Worm (Caenorhabditis elegans): ENCODE data around the gene srw-101.
"Not testable (repeated sequence)": the region's sequence is repeated elsewhere in the genome, so short reads cannot be mapped to it uniquely, and the experiment has no call there.

Gene srw-101

DNA sequence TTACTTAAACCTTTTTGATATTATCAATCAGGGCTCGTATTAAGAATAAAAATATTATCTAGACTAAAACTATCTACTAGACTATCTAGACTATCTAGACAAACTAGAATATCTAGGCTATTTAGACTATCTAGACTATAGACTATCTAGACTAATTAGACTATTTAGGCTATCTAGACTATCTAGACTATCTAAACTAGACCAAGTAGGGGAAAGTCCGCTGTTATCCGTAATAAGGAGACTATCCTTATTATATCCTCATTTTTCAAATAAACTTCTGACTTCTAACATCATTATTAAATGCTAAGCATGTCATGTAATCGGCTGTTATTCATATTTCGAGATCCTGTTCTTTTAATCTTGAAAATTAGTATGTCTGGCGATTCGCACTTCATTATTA lies at the start of gene srw-101:
TSS of gene srw-101 (plus strand) at position 301 of the 400 bp plus-strand sequence.
- no peak for TF ChIP-seq lin-13 (tag; optimal IDR thresholded peaks at IDR 0.05)
- no peak for TF ChIP-seq ceh-83 (GFP tag; optimal IDR thresholded peaks at IDR 0.05)
- no peak for TF ChIP-seq mab-5 (tag; optimal IDR thresholded peaks at IDR 0.05)

DNA sequence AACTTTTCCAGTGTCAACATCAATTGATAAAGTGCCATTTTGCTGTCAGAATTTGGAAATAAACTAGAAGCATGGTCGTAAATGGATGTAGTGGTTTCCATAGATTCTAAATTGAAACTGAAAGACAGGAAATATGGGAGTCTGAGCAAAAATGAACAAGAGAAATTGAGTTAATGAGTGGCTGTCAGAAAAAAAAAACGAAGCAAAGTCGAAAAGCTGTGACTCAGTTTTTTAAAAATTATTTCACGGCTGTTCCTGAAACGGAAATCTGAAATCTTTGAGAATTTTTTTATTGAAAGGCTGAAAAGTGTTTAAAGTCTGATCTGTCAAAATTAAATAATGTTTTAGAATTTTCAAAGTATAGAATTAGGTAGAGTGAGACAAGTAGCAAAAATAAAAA lies 43.8 kb upstream of the srw-101 start, which contains the start of gene srw-98:
TSS of gene srw-98 (minus strand) at position 101 of the 400 bp plus-strand sequence.
- no peak for TF ChIP-seq ham-2 (GFP tag; optimal IDR thresholded peaks at IDR 0.05)

DNA sequence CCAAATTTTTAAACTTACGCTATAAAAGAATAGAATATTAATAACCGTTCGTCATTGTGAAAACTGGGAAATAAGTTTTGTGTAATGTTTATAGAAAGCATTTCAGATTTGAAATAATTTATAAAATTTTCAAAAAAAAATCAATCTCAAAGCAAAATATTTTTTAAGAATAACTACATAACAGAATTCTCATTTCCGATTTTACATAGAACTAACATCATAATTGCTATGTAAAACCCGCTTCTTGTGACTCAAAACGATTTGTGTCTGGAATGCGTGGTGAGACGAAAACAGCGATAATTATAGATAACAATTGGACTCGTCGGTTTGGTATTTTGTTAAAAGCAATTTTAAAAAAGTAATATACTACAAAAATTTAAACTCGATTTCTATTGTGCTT lies 41.3 kb upstream of the srw-101 start, which contains the start of gene srw-91:
TSS of gene srw-91 (minus strand) at position 101 of the 400 bp plus-strand sequence.
- TF ChIP-seq lin-32 (GFP tag; optimal IDR thresholded peaks at IDR 0.05) (no peak), flh-1 (GFP tag; optimal IDR thresholded peaks at IDR 0.05) (no peak), M03D4.4 (tag; optimal IDR thresholded peaks at IDR 0.05) (no peak), ces-1 (GFP tag; optimal IDR thresholded peaks at IDR 0.05) (no peak), tbx-8 (GFP tag; optimal IDR thresholded peaks at IDR 0.05) (no peak), drap-1 (GFP tag; optimal IDR thresholded peaks at IDR 0.05) (no peak), nhr-76 (tag; optimal IDR thresholded peaks at IDR 0.05) (no peak), sem-2 (GFP tag; optimal IDR thresholded peaks at IDR 0.05) (no peak), ceh-83 (GFP tag; optimal IDR thresholded peaks at IDR 0.05) (no peak), snpc-4 (tag; optimal IDR thresholded peaks at IDR 0.05) (no peak), elt-1 (tag; optimal IDR thresholded peaks at IDR 0.05; ENCODE audit: borderline replicate concordance, insufficient read depth) (no peak), cnd-1 (tag; optimal IDR thresholded peaks at IDR 0.05) (no peak), ceh-43 (GFP tag; optimal IDR thresholded peaks at IDR 0.05) (no peak), mep-1 (tag; optimal IDR thresholded peaks at IDR 0.05) (no peak), unc-62 (GFP tag; optimal IDR thresholded peaks at IDR 0.05) (no peak), lin-13 (tag; optimal IDR thresholded peaks at IDR 0.05) (no peak), unc-39 (tag; optimal IDR thresholded peaks at IDR 0.05) (no peak), sptf-1 (tag; optimal IDR thresholded peaks at IDR 0.05) (no peak)

DNA sequence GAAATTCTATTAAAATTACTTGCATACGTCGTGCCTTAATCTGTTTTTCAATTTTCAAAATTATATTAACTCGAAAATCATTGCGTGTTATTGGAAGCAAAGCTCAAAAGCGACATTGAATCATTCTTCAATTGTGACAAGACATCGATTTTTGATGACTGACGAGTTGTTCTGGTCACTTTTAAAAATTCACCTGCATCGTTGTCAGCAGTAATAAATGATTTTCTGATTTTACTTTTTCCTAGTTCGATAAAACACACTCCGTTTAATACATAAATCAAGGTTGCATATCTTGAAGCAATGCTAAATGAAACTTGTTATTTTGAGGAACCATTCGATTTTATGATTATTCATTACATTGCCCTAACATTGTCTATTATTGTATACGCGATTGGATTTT lies 39.8 kb upstream of the srw-101 start, which contains the start of gene srh-3:
TSS of gene srh-3 (plus strand) at position 301 of the 400 bp plus-strand sequence.
- TF ChIP-seq mls-2 (tag; optimal IDR thresholded peaks at IDR 0.05) (no peak), ceh-83 (GFP tag; optimal IDR thresholded peaks at IDR 0.05) (no peak), M03D4.4 (tag; optimal IDR thresholded peaks at IDR 0.05) (no peak), lsy-2 (tag; optimal IDR thresholded peaks at IDR 0.05) (no peak), mab-5 (tag; optimal IDR thresholded peaks at IDR 0.05) (no peak), mep-1 (tag; optimal IDR thresholded peaks at IDR 0.05) (no peak), zip-8 (tag; optimal IDR thresholded peaks at IDR 0.05) (no peak), nhr-12 (tag; optimal IDR thresholded peaks at IDR 0.05) (no peak), ztf-11 (tag; optimal IDR thresholded peaks at IDR 0.05) (no peak), flh-1 (GFP tag; optimal IDR thresholded peaks at IDR 0.05) (no peak), sem-2 (GFP tag; optimal IDR thresholded peaks at IDR 0.05) (no peak), elt-3 (tag; optimal IDR thresholded peaks at IDR 0.05) (no peak), nhr-28 (tag; optimal IDR thresholded peaks at IDR 0.05) (no peak), ham-2 (GFP tag; optimal IDR thresholded peaks at IDR 0.05) (no peak), elt-1 (tag; optimal IDR thresholded peaks at IDR 0.05; ENCODE audit: borderline replicate concordance, insufficient read depth) (no peak), unc-39 (tag; optimal IDR thresholded peaks at IDR 0.05) (no peak), ces-1 (GFP tag; optimal IDR thresholded peaks at IDR 0.05) (no peak), cnd-1 (tag; optimal IDR thresholded peaks at IDR 0.05) (no peak)

DNA sequence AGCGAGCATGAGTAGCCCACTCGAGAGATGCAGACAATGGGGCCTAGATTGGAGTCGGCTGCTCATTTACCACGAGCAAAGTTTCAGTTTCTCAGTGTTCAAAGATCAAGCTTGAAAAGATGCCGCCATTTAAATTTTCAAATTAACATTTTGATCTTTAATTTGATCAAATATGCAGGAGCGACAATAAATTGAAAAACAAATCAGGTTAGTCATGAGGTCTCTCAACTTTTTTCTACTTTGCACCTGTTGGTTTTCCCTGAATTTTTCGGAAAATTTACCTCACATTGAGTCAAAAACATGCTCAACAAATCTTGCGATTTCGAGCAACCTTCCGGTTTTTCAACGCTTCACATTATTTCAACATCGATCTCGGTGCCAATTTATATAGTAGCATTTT lies 36.7 kb upstream of the srw-101 start, which contains the start of gene srh-5:
TSS of gene srh-5 (plus strand) at position 301 of the 400 bp plus-strand sequence.
- TF ChIP-seq unc-39 (tag; optimal IDR thresholded peaks at IDR 0.05) (no peak), lin-32 (GFP tag; optimal IDR thresholded peaks at IDR 0.05) (no peak)

DNA sequence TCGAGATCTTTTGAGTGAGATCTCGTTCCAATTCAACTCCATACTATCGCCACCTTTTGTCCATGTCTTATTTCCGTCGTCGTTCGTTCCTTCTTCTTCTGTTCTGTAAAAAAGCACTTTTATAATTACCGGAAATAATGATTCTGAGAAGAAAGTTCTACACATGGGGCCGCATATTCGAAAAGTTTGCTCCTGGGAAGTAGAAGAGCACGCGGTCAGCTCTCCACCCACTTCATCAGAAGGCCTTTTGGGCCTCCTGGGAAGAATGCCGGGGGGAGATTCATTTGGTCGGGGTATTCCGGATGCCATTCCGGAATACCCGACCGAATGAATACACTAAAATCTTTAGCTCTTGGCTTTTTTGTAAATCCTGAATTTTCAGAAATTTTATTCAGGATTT lies 29.6 kb upstream of the srw-101 start, which contains the start of gene Y46H3C.5:
TSS of gene Y46H3C.5 (minus strand) at position 2 of the 400 bp plus-strand sequence.
- not testable (repeated sequence) for TF ChIP-seq flh-1 (GFP tag; optimal IDR thresholded peaks at IDR 0.05); nhr-76 (tag; optimal IDR thresholded peaks at IDR 0.05); unc-62 (GFP tag; optimal IDR thresholded peaks at IDR 0.05)

DNA sequence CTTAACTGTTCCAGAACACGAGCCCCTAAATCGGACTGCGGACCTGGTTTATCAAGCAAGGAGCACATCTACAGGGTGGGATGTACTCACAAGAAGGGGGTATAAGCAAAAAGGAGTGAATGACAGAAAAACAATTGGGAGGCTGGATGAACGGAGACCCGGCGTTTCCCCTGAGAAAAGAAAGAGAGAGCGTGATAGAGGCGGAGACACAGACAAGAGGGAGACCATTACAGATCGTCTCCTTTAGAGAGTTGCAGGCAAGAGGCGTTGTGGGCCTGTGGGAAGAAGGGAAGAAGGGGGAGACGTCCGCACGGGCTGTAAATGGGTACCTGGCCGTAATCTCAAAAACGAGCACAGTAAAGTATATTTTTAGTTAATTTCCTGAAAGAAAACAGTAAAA lies 28.2 kb upstream of the srw-101 start, which contains the start of gene Y46H3C.7:
TSS of gene Y46H3C.7 (minus strand) at position 147 of the 400 bp plus-strand sequence.
- TF ChIP-seq mep-1, snpc-4, elt-3 (tag; optimal IDR thresholded peaks at IDR 0.05): not testable (repeated sequence)
